Worm (Caenorhabditis elegans) whole organism, L2 larva: ENCODE measurements around the gene nhr-153.

Experiments used
- ceh-16 ChIP-seq: fragments of 150-350 bp; optimal IDR thresholded peaks from 2 replicates; lab custom pipeline; 2014; ENCODE audit warnings: missing biosample characterization, missing genetic modification characterization
- mab-5 ChIP-seq: fragments of 150-350 bp; optimal IDR thresholded peaks from 2 replicates; lab custom pipeline; 2014; ENCODE audit warnings: missing biosample characterization, missing genetic modification characterization
- nhr-237 ChIP-seq: fragments of 150-350 bp; optimal IDR thresholded peaks from 2 replicates; lab custom pipeline; 2014; ENCODE audit warnings: missing biosample characterization, missing genetic modification characterization
- nhr-77 ChIP-seq: fragments of 150-350 bp; optimal IDR thresholded peaks from 2 replicates; lab custom pipeline; 2014; ENCODE audit warnings: missing biosample characterization, missing genetic modification characterization
- ztf-11 ChIP-seq: sonication (generic microtip); optimal IDR thresholded peaks from 2 replicates; lab custom pipeline; 2017; ENCODE audit warnings: missing biosample characterization, missing genetic modification characterization

DNA sequence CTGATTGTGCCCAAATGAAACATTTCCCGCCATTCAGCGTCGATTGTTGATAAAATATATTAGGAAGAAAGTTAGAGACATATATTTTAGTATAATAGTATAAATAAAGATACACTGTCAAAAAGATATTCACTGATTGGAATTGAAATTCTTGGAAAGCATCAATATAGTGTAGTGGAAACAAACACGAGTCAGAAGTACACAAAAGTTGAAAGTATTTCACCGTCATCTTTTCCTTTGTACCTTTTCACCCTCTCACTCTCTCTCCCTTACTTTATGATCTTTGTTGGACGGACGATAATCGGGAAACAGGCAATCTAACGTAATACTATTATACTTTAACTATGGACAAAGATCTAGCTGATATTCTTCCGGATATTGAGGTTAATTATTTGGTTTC lies 10.0 kb upstream of the nhr-153 start, which contains the start of gene nhr-208:
- no peak for TF ChIP-seq ceh-16
- no peak for TF ChIP-seq nhr-237 (tag; lab: Kevin White, UChicago)
- TF ChIP-seq mab-5 (tag; lab: Kevin White, UChicago) = no peak
- no peak for TF ChIP-seq nhr-77 (tag; lab: Kevin White, UChicago)
- no peak for TF ChIP-seq ztf-11 (tag; lab: Kevin White, UChicago)
